1 fruit fly cellular context compared by ENCODE assay signal in the genomic region with DNA sequence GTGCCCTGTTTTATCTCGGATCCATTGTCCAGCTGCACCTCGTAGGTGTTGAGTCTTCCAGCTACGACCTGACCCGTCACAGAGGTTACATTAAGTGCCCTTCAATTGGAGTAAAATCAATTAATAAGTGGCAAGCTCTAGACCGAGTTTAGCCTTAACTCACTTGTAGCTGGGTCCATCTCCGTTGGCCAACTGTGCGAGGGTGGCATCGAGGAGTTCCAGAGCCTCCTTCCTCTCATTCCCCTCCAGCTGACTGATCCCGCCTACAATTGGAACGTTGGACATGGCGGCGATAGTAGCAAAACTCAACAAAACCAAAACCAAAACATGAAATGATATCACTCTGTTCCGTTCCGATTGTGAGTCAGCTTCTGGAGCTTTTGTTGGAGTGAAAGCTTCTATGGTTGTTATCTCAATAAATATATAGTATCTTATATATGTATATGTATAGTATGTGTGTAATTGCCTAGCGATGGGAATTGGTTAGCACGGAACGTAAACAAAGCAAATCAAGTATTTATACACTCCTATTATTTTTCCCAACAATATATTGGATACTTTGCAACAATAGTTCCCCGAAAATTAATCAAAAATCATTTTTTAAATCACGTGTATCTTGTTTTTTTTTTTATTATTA.
TF ChIP-seq lines count a peak whose summit lies in the region.

Gene CG8066, minus strand, starts transcription at position 347 of the 637 bp plus-strand sequence.

TF ChIP-seq in whole organism, embryonic, 481 proteins besides CTCF, POLR2A, EP300 and RAD21 (continued from another document and continues in another):
- no peak for TF ChIP-seq CG13624 (GFP tag; optimal IDR thresholded peaks at IDR 0.05; lab: Kevin White, UChicago)
- TF ChIP-seq bowl (GFP tag; IDR thresholded peaks at IDR 0.05; lab: Robert Waterston, UW): no peak
- TF ChIP-seq CG10959 (GFP tag; IDR thresholded peaks at IDR 0.05; lab: Robert Waterston, UW): no peak
- TF ChIP-seq eve (GFP tag; optimal IDR thresholded peaks at IDR 0.05; lab: Kevin White, UChicago): no peak
- no peak for TF ChIP-seq sens-2 (GFP tag; IDR thresholded peaks at IDR 0.05; lab: Robert Waterston, UW)
- TF ChIP-seq Dbx (GFP tag; IDR thresholded peaks at IDR 0.05; lab: Robert Waterston, UW): peak; percentile 23; the same call in 1 of the 3 replicates
- TF ChIP-seq Rfx (GFP tag; IDR thresholded peaks at IDR 0.05; lab: Robert Waterston, UW): peak; percentile 4; the same call in 1 of the 2 replicates
- TF ChIP-seq CG15011 (GFP tag; optimal IDR thresholded peaks at IDR 0.05; lab: Kevin White, UChicago): no peak
- no peak for TF ChIP-seq Taf1 (GFP tag; IDR thresholded peaks at IDR 0.05; lab: Robert Waterston, UW)
- no peak for TF ChIP-seq CG10366 (GFP tag; IDR thresholded peaks at IDR 0.05; lab: Robert Waterston, UW)
- no peak for TF ChIP-seq Spps (tag; optimal IDR thresholded peaks at IDR 0.05; lab: Kevin White, UChicago)
- TF ChIP-seq danr (GFP tag; IDR thresholded peaks at IDR 0.05; lab: Robert Waterston, UW): no peak
- no peak for TF ChIP-seq chn (GFP tag; optimal IDR thresholded peaks at IDR 0.05; lab: Kevin White, UChicago)
- TF ChIP-seq amos (GFP tag; IDR thresholded peaks at IDR 0.05; lab: Robert Waterston, UW; ENCODE audit: partially characterized antibody): peak; percentile 53; the same call in 1 of the 2 replicates
- TF ChIP-seq ERR (GFP tag; optimal IDR thresholded peaks at IDR 0.05; lab: Kevin White, UChicago): no peak
- TF ChIP-seq NfI (GFP tag; optimal IDR thresholded peaks at IDR 0.05; lab: Kevin White, UChicago): peak; percentile 4
- no peak for TF ChIP-seq CG18476 (GFP tag; optimal IDR thresholded peaks at IDR 0.05; lab: Kevin White, UChicago)
- TF ChIP-seq CG12391 (tag; optimal IDR thresholded peaks at IDR 0.05; lab: Kevin White, UChicago): peak; percentile 25
- TF ChIP-seq dpn (GFP tag; optimal IDR thresholded peaks at IDR 0.05; lab: Kevin White, UChicago): peak in 1 of 2 experiments; percentile 9
- TF ChIP-seq CG14667 (GFP tag; IDR thresholded peaks at IDR 0.05; lab: Robert Waterston, UW): no peak
- TF ChIP-seq CG32772 (GFP tag; IDR thresholded peaks at IDR 0.05; lab: Robert Waterston, UW): no peak
- TF ChIP-seq pnt (GFP tag; optimal IDR thresholded peaks at IDR 0.05; lab: Kevin White, UChicago): no peak
- peak; percentile 96 for TF ChIP-seq z (GFP tag; IDR thresholded peaks at IDR 0.05; lab: Robert Waterston, UW)
- peak; percentile 51 for TF ChIP-seq CG15514 (GFP tag; optimal IDR thresholded peaks at IDR 0.05; lab: Kevin White, UChicago)
- no peak; the same call in 1 of the 2 replicates for TF ChIP-seq chm (GFP tag; IDR thresholded peaks at IDR 0.05; lab: Robert Waterston, UW)
- no peak for TF ChIP-seq Usf (GFP tag; optimal IDR thresholded peaks at IDR 0.05; lab: Kevin White, UChicago)
- TF ChIP-seq Bgb (GFP tag; IDR thresholded peaks at IDR 0.05; lab: Robert Waterston, UW; ENCODE audit: partially characterized antibody): peak; percentile 15; the same call in 1 of the 2 replicates
- no peak for TF ChIP-seq CG18262 (tag; optimal IDR thresholded peaks at IDR 0.05; lab: Kevin White, UChicago)
- no peak for TF ChIP-seq rib (GFP tag; IDR thresholded peaks at IDR 0.05; lab: Robert Waterston, UW)
- peak; percentile 1 for TF ChIP-seq CG9817 (tag; optimal IDR thresholded peaks at IDR 0.05; lab: Kevin White, UChicago)
- peak; percentile 81 for TF ChIP-seq sens (GFP tag; lab: Kevin White, UChicago)
- peak; percentile 68 for TF ChIP-seq lab (GFP tag; optimal IDR thresholded peaks at IDR 0.05; lab: Kevin White, UChicago)
- TF ChIP-seq chinmo (GFP tag; IDR thresholded peaks at IDR 0.05; lab: Robert Waterston, UW; ENCODE audit: partially characterized antibody): peak; percentile 39; the same call in 1 of the 4 replicates
- no peak for TF ChIP-seq wdn (GFP tag; IDR thresholded peaks at IDR 0.05; lab: Robert Waterston, UW)
- TF ChIP-seq D19A (tag; optimal IDR thresholded peaks at IDR 0.05; lab: Kevin White, UChicago): no peak
- no peak for TF ChIP-seq CG10654 (GFP tag; optimal IDR thresholded peaks at IDR 0.05; lab: Kevin White, UChicago)
- TF ChIP-seq ranshi (GFP tag; IDR thresholded peaks at IDR 0.05; lab: Robert Waterston, UW): 0 out of 2 replicates have a peak, but pooled peaks have one; percentile 15
- no peak for TF ChIP-seq Hr3 (GFP tag; optimal IDR thresholded peaks at IDR 0.05; lab: Kevin White, UChicago)
- TF ChIP-seq BtbVII (GFP tag; optimal IDR thresholded peaks at IDR 0.05; lab: Kevin White, UChicago): no peak
- TF ChIP-seq sob (GFP tag; IDR thresholded peaks at IDR 0.05; lab: Robert Waterston, UW): 0 out of 2 replicates have a peak, but pooled peaks have one; percentile 21
- TF ChIP-seq sim (GFP tag; IDR thresholded peaks at IDR 0.05; lab: Robert Waterston, UW): no peak
- no peak for TF ChIP-seq Nf-YB (GFP tag; optimal IDR thresholded peaks at IDR 0.05; lab: Kevin White, UChicago)
- no peak for TF ChIP-seq aop (GFP tag; IDR thresholded peaks at IDR 0.05; lab: Robert Waterston, UW)
- TF ChIP-seq Jarid2 (GFP tag; optimal IDR thresholded peaks at IDR 0.05; lab: Kevin White, UChicago): no peak
- peak; percentile 46 for TF ChIP-seq CG2120 (GFP tag; optimal IDR thresholded peaks at IDR 0.05; lab: Kevin White, UChicago)
- TF ChIP-seq CG12219 (GFP tag; optimal IDR thresholded peaks at IDR 0.05; lab: Kevin White, UChicago): no peak
- no peak for TF ChIP-seq ind (GFP tag; optimal IDR thresholded peaks at IDR 0.05; lab: Kevin White, UChicago)
- TF ChIP-seq emc (GFP tag; optimal IDR thresholded peaks at IDR 0.05; lab: Kevin White, UChicago): no peak
- TF ChIP-seq CG8281 (tag; optimal IDR thresholded peaks at IDR 0.05; lab: Kevin White, UChicago): no peak
- no peak for TF ChIP-seq CG3065 (GFP tag; optimal IDR thresholded peaks at IDR 0.05; lab: Kevin White, UChicago)
- no peak for TF ChIP-seq gcm2 (GFP tag; optimal IDR thresholded peaks at IDR 0.05; lab: Kevin White, UChicago)
- no peak for TF ChIP-seq Awh (GFP tag; IDR thresholded peaks at IDR 0.05; lab: Robert Waterston, UW)
- peak; percentile 15 for TF ChIP-seq Blimp-1 (GFP tag; optimal IDR thresholded peaks at IDR 0.05; lab: Kevin White, UChicago)
- no peak for TF ChIP-seq Lhr (GFP tag; optimal IDR thresholded peaks at IDR 0.05; lab: Kevin White, UChicago)
- TF ChIP-seq kay (GFP tag; optimal IDR thresholded peaks at IDR 0.05; lab: Kevin White, UChicago): peak; percentile 59
- TF ChIP-seq prd (optimal IDR thresholded peaks at IDR 0.05; lab: Kevin White, UChicago): no peak
- no peak for TF ChIP-seq prd (GFP tag; IDR thresholded peaks at IDR 0.05; lab: Robert Waterston, UW)
- no peak for TF ChIP-seq kni (GFP tag; optimal IDR thresholded peaks at IDR 0.05; lab: Kevin White, UChicago)
- TF ChIP-seq Hr39 (optimal IDR thresholded peaks at IDR 0.05; lab: Kevin White, UChicago): no peak
- TF ChIP-seq CG3163 (GFP tag; optimal IDR thresholded peaks at IDR 0.05; lab: Kevin White, UChicago): no peak
- TF ChIP-seq Atf6 (GFP tag; IDR thresholded peaks at IDR 0.05; lab: Robert Waterston, UW): 0 out of 2 replicates have a peak, but pooled peaks have one; percentile 7
- no peak for TF ChIP-seq onecut (GFP tag; IDR thresholded peaks at IDR 0.05; lab: Robert Waterston, UW)
- peak; percentile 69 for TF ChIP-seq row (GFP tag; IDR thresholded peaks at IDR 0.05; lab: Robert Waterston, UW)
- TF ChIP-seq CG11093 (GFP tag; IDR thresholded peaks at IDR 0.05; lab: Robert Waterston, UW): no peak
- TF ChIP-seq bsh (GFP tag; optimal IDR thresholded peaks at IDR 0.05; lab: Kevin White, UChicago): peak in 1 of 2 experiments; percentile 25
- TF ChIP-seq CG31224 (GFP tag; IDR thresholded peaks at IDR 0.05; lab: Robert Waterston, UW): no peak
- no peak for TF ChIP-seq her (GFP tag; optimal IDR thresholded peaks at IDR 0.05; lab: Kevin White, UChicago)
- peak; percentile 11 for TF ChIP-seq mirr (GFP tag; optimal IDR thresholded peaks at IDR 0.05; lab: Kevin White, UChicago)
- TF ChIP-seq org-1 (GFP tag; optimal IDR thresholded peaks at IDR 0.05; lab: Kevin White, UChicago): no peak
- TF ChIP-seq MTF-1 (GFP tag; optimal IDR thresholded peaks at IDR 0.05; lab: Kevin White, UChicago; ENCODE audit: borderline replicate concordance): no peak
- TF ChIP-seq Hmx (GFP tag; optimal IDR thresholded peaks at IDR 0.05; lab: Kevin White, UChicago): no peak
- no peak for TF ChIP-seq Dek (tag; optimal IDR thresholded peaks at IDR 0.05; lab: Kevin White, UChicago)
- no peak for TF ChIP-seq Atf-2 (GFP tag; optimal IDR thresholded peaks at IDR 0.05; lab: Kevin White, UChicago)
- peak; percentile 49 for TF ChIP-seq Hmr (GFP tag; optimal IDR thresholded peaks at IDR 0.05; lab: Kevin White, UChicago)
- TF ChIP-seq E2f1 (GFP tag; IDR thresholded peaks at IDR 0.05; lab: Robert Waterston, UW): no peak
- TF ChIP-seq CG34422 (GFP tag; IDR thresholded peaks at IDR 0.05; lab: Robert Waterston, UW): no peak
- TF ChIP-seq abd-A (tag; optimal IDR thresholded peaks at IDR 0.05; lab: Kevin White, UChicago): no peak
- peak; percentile 40; the same call in 1 of the 2 replicates for TF ChIP-seq vvl (GFP tag; IDR thresholded peaks at IDR 0.05; lab: Robert Waterston, UW)
- TF ChIP-seq Sox100B (GFP tag; optimal IDR thresholded peaks at IDR 0.05; lab: Kevin White, UChicago): no peak
- TF ChIP-seq usp (GFP tag; optimal IDR thresholded peaks at IDR 0.05; lab: Kevin White, UChicago): no peak
- no peak for TF ChIP-seq CG3838 (GFP tag; optimal IDR thresholded peaks at IDR 0.05; lab: Kevin White, UChicago)
- no peak for TF ChIP-seq CG32767 (GFP tag; IDR thresholded peaks at IDR 0.05; lab: Robert Waterston, UW)
- TF ChIP-seq C15 (GFP tag; IDR thresholded peaks at IDR 0.05; lab: Robert Waterston, UW): no peak
- TF ChIP-seq ab (GFP tag; optimal IDR thresholded peaks at IDR 0.05; lab: Kevin White, UChicago): no peak
- TF ChIP-seq Hr78 (GFP tag; optimal IDR thresholded peaks at IDR 0.05; lab: Kevin White, UChicago): no peak
- TF ChIP-seq ham (GFP tag; IDR thresholded peaks at IDR 0.05; lab: Robert Waterston, UW): no peak
- no peak for TF ChIP-seq inv (GFP tag; IDR thresholded peaks at IDR 0.05; lab: Robert Waterston, UW; ENCODE audit: partially characterized antibody)
- no peak for TF ChIP-seq Gug (GFP tag; IDR thresholded peaks at IDR 0.05; lab: Robert Waterston, UW)
- no peak for TF ChIP-seq zfh2 (GFP tag; optimal IDR thresholded peaks at IDR 0.05; lab: Kevin White, UChicago)
- TF ChIP-seq dysf (GFP tag; IDR thresholded peaks at IDR 0.05; lab: Robert Waterston, UW): no peak
- peak; percentile 55 for TF ChIP-seq CG10543 (GFP tag; optimal IDR thresholded peaks at IDR 0.05; lab: Kevin White, UChicago)
- no peak for TF ChIP-seq CG1647 (GFP tag; optimal IDR thresholded peaks at IDR 0.05; lab: Kevin White, UChicago)
- TF ChIP-seq CG8359 (GFP tag; optimal IDR thresholded peaks at IDR 0.05; lab: Kevin White, UChicago; ENCODE audit: borderline replicate concordance): no peak
- no peak for TF ChIP-seq E2f2 (GFP tag; IDR thresholded peaks at IDR 0.05; lab: Robert Waterston, UW)
- TF ChIP-seq vnd (GFP tag; IDR thresholded peaks at IDR 0.05; lab: Robert Waterston, UW; ENCODE audit: partially characterized antibody): no peak
- TF ChIP-seq CG14860 (GFP tag; IDR thresholded peaks at IDR 0.05; lab: Robert Waterston, UW; ENCODE audit: partially characterized antibody): no peak
- TF ChIP-seq zfh1 (GFP tag; IDR thresholded peaks at IDR 0.05; lab: Robert Waterston, UW): no peak
- no peak for TF ChIP-seq Vsx1 (GFP tag; optimal IDR thresholded peaks at IDR 0.05; lab: Kevin White, UChicago)
- TF ChIP-seq slbo (GFP tag; IDR thresholded peaks at IDR 0.05; lab: Robert Waterston, UW): peak; percentile 45; the same call in 1 of the 2 replicates
- no peak for TF ChIP-seq odd (GFP tag; optimal IDR thresholded peaks at IDR 0.05; lab: Kevin White, UChicago)
- no peak for TF ChIP-seq Bteb2 (GFP tag; optimal IDR thresholded peaks at IDR 0.05; lab: Kevin White, UChicago)
- TF ChIP-seq ken (GFP tag; IDR thresholded peaks at IDR 0.05; lab: Robert Waterston, UW): 0 out of 3 replicates have a peak, but pooled peaks have one; percentile 23
- peak; percentile 4 for TF ChIP-seq Ets65A (GFP tag; lab: Kevin White, UChicago)
- peak; percentile 15 for TF ChIP-seq Asciz (GFP tag; optimal IDR thresholded peaks at IDR 0.05; lab: Kevin White, UChicago)
- peak; percentile 39 for TF ChIP-seq bigmax (GFP tag; optimal IDR thresholded peaks at IDR 0.05; lab: Kevin White, UChicago)
- TF ChIP-seq Mad (GFP tag; optimal IDR thresholded peaks at IDR 0.05; lab: Kevin White, UChicago): no peak
- peak; percentile 15 for TF ChIP-seq CG17359 (tag; optimal IDR thresholded peaks at IDR 0.05; lab: Kevin White, UChicago)
- no peak for TF ChIP-seq Trl (optimal IDR thresholded peaks at IDR 0.05; lab: Kevin White, UChicago)
- no peak for TF ChIP-seq Trl (GFP tag; optimal IDR thresholded peaks at IDR 0.05; lab: Kevin White, UChicago)
- peak; percentile 16 for TF ChIP-seq CG30403 (GFP tag; optimal IDR thresholded peaks at IDR 0.05; lab: Kevin White, UChicago)
- no peak for TF ChIP-seq trem (tag; optimal IDR thresholded peaks at IDR 0.05; lab: Kevin White, UChicago)
- TF ChIP-seq grau (tag; optimal IDR thresholded peaks at IDR 0.05; lab: Kevin White, UChicago): peak; percentile 7
- TF ChIP-seq CG10431 (GFP tag; optimal IDR thresholded peaks at IDR 0.05; lab: Kevin White, UChicago): no peak
- no peak for TF ChIP-seq Poxn (GFP tag; IDR thresholded peaks at IDR 0.05; lab: Robert Waterston, UW)
- no peak for TF ChIP-seq CG1529 (GFP tag; optimal IDR thresholded peaks at IDR 0.05; lab: Kevin White, UChicago)
- no peak for TF ChIP-seq so (GFP tag; IDR thresholded peaks at IDR 0.05; lab: Robert Waterston, UW)
- no peak for TF ChIP-seq HLHmδ (GFP tag; optimal IDR thresholded peaks at IDR 0.05; lab: Kevin White, UChicago)
- TF ChIP-seq CG14014 (GFP tag; IDR thresholded peaks at IDR 0.05; lab: Robert Waterston, UW): no peak
- TF ChIP-seq hth (optimal IDR thresholded peaks at IDR 0.05; lab: Kevin White, UChicago): no peak
- TF ChIP-seq CG11085 (GFP tag; IDR thresholded peaks at IDR 0.05; lab: Robert Waterston, UW): no peak
- no peak for TF ChIP-seq CG1024 (GFP tag; IDR thresholded peaks at IDR 0.05; lab: Robert Waterston, UW)
- TF ChIP-seq maf-S (GFP tag; optimal IDR thresholded peaks at IDR 0.05; lab: Kevin White, UChicago): no peak
- no peak for TF ChIP-seq CG8924 (tag; optimal IDR thresholded peaks at IDR 0.05; lab: Kevin White, UChicago)
- TF ChIP-seq CG8089 (GFP tag; optimal IDR thresholded peaks at IDR 0.05; lab: Kevin White, UChicago): no peak
- TF ChIP-seq tin (GFP tag; optimal IDR thresholded peaks at IDR 0.05; lab: Kevin White, UChicago): no peak
- no peak for TF ChIP-seq CG10147 (GFP tag; optimal IDR thresholded peaks at IDR 0.05; lab: Kevin White, UChicago)
- no peak for TF ChIP-seq CG12104 (GFP tag; optimal IDR thresholded peaks at IDR 0.05; lab: Kevin White, UChicago)
- TF ChIP-seq CG2199 (GFP tag; IDR thresholded peaks at IDR 0.05; lab: Robert Waterston, UW): no peak
